Worm (Caenorhabditis elegans) whole organism, midembryonic: ENCODE data around the gene D2089.3.

ENCODE experiments used
- T22C8.4 ChIP-seq: fragments of 200-800 bp; sonication (Bioruptor generic); IDR thresholded peaks from 2 replicates; pipeline ENCODE4 v1.3.6; 2022; ENCODE audit warnings: missing genetic modification characterization, missing compliant biosample characterization
- cog-1 ChIP-seq: sonication (generic microtip); optimal IDR thresholded peaks from 2 replicates; lab custom pipeline; 2016; ENCODE audit warnings: missing genetic modification characterization, missing compliant biosample characterization
- flt-1 ChIP-seq: fragments of 200-800 bp; sonication (Bioruptor generic); IDR thresholded peaks from 2 replicates; pipeline ENCODE4 v1.3.6; 2022; ENCODE audit warnings: missing genetic modification characterization, missing compliant biosample characterization
- klf-2 ChIP-seq: fragments of 200-800 bp; sonication (Bioruptor generic); conservative IDR thresholded peaks from 2 replicates; pipeline ENCODE4 v1.3.6; 2022; ENCODE audit warnings: missing genetic modification reagents, missing genetic modification characterization, missing compliant biosample characterization
- med-1 ChIP-seq: sonication (generic microtip); optimal IDR thresholded peaks from 2 replicates; lab custom pipeline; 2017; ENCODE audit warnings: missing genetic modification characterization, mild to moderate bottlenecking, missing compliant biosample characterization, antibody characterized with exemption, missing genetic modification reagents; ENCODE audit not compliant: insufficient read depth
- ref-1 ChIP-seq: fragments of 200-800 bp; sonication (Bioruptor generic); conservative IDR thresholded peaks from 2 replicates; pipeline ENCODE4 v1.3.6; 2022; ENCODE audit warnings: missing genetic modification reagents, missing genetic modification characterization, missing compliant biosample characterization
- tab-1 ChIP-seq: fragments of 200-800 bp; sonication (Bioruptor generic); IDR thresholded peaks from 2 replicates; pipeline ENCODE4 v1.3.6; 2022; ENCODE audit warnings: missing genetic modification characterization, missing compliant biosample characterization
- ztf-23 ChIP-seq: fragments of 200-800 bp; sonication (Bioruptor generic); IDR thresholded peaks from 2 replicates; pipeline ENCODE4 v1.3.6; 2022; ENCODE audit warnings: missing genetic modification reagents, missing genetic modification characterization, missing compliant biosample characterization
- ztf-29 ChIP-seq: fragments of 200-800 bp; sonication (Bioruptor generic); IDR thresholded peaks from 2 replicates; pipeline ENCODE4 v1.3.6; 2022; ENCODE audit warnings: missing genetic modification reagents, missing genetic modification characterization, missing compliant biosample characterization

Gene D2089.3

ce11 chrII:10661448-10662064 is 3.4 kb downstream of the D2089.3 start:
- TF ChIP-seq ztf-29 (no peak), ref-1 (GFP tag; lab: Robert Waterston, UW) (no peak), ztf-23 (GFP tag; lab: Robert Waterston, UW) (no peak), flt-1 (GFP tag; lab: Robert Waterston, UW) (no peak), tab-1 (GFP tag; lab: Robert Waterston, UW) (no peak), med-1 (GFP tag; lab: Kevin White, UChicago) (no peak), cog-1 (tag; lab: Kevin White, UChicago) (no peak), klf-2 (GFP tag; lab: Robert Waterston, UW) (no peak), T22C8.4 (GFP tag; lab: Robert Waterston, UW) (no peak)

DNA sequence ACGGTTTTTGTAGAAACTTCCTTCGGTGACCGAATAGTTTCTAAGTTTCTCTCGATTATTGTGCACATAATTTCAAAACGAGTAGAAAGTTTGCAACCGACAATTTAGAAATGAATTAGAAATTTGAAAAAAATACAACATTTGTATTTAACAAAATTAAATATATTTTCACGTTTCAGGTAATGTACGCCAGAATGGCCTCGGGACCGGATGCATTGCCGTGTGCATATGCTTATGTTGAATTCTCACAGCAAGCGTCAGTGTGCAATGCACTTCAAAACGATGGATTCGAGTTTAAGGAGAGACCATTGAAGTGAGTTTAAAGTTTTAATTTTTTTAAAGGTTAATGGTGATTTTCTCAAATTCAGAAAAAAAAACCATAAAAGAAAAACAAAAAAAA is 4.0 kb downstream of the D2089.3 start, which contains the start of gene marc-2:
TSS of gene marc-2 (minus strand) at position 101 of the 400 bp plus-strand sequence.
- TF ChIP-seq flt-1 (GFP tag; lab: Robert Waterston, UW) (no peak), ref-1 (GFP tag; lab: Robert Waterston, UW) (no peak), tab-1 (GFP tag; lab: Robert Waterston, UW) (no peak), cog-1 (tag; lab: Kevin White, UChicago) (no peak)

DNA sequence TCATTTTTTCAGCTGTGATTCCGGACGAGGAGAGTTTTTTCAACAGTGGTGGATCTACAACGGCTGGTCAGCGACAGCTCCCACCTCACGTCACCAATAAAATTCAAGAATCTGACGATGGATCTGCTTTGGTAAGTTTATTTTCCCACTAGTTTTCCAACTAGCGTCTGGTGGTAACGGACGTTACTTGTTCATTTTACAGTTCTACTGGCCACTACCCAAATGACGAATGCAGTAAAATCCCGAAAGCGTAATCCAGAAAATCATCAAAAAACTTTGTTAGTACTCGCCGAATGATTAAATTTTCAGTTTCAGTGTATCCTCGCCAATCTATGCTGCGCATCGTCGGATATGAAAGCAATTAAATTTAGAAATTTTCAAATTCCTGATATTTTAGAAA is 5.3 kb downstream of the D2089.3 start:
- no peak for TF ChIP-seq med-1 (GFP tag; lab: Kevin White, UChicago)
- no peak for TF ChIP-seq flt-1 (GFP tag; lab: Robert Waterston, UW)
- TF ChIP-seq klf-2 (GFP tag; lab: Robert Waterston, UW) = no peak
- no peak for TF ChIP-seq T22C8.4 (GFP tag; lab: Robert Waterston, UW)
- no peak for TF ChIP-seq cog-1 (tag; lab: Kevin White, UChicago)
- TF ChIP-seq ref-1 (GFP tag; lab: Robert Waterston, UW) = no peak
- TF ChIP-seq ztf-23 (GFP tag; lab: Robert Waterston, UW) = no peak
- TF ChIP-seq ztf-29 = no peak
- TF ChIP-seq tab-1 (GFP tag; lab: Robert Waterston, UW) = no peak

DNA sequence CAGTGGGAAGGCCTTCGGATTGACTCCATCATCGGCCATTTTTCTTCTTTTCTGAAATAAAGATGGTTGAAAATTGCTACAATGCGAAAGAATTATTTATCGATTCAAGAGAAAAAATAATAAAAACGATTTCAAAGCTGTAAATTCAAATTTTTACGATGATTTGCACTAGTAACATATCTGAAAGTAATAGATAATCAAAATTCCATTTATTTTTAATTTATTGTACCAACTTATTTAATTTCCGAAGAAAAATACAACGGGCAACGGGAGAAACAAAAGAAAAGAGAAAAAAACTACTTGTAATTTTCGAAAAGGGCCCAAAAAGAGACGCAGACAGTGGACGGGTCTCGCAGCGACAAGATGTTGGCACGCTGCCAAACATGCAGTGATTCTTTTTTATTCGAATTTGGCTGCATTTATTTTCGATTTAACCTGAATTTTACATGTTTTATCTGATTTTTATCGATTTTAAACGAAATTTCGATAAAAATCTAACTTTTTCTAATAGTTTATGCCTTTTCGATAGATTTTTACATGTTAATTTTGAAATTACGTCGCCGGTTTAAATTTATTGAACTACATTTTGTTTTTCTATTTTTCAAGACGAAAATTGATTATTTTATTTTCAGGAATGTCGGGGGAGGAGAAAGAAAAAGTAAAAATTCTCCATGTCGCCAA is 6.2 kb downstream of the D2089.3 start, which contains the start of the genes snu-13 and rsp-7:
TSS of gene snu-13 (minus strand) at position 51 of the 681 bp plus-strand sequence.
TSS of gene rsp-7 (plus strand) at position 631 of the 681 bp plus-strand sequence.
- TF ChIP-seq cog-1 (tag; lab: Kevin White, UChicago) (peak; percentile 45), flt-1 (GFP tag; lab: Robert Waterston, UW) (no peak), med-1 (GFP tag; lab: Kevin White, UChicago) (no peak), T22C8.4 (GFP tag; lab: Robert Waterston, UW) (no peak), ztf-29 (no peak), ztf-23 (GFP tag; lab: Robert Waterston, UW) (no peak), tab-1 (GFP tag; lab: Robert Waterston, UW) (no peak)

DNA sequence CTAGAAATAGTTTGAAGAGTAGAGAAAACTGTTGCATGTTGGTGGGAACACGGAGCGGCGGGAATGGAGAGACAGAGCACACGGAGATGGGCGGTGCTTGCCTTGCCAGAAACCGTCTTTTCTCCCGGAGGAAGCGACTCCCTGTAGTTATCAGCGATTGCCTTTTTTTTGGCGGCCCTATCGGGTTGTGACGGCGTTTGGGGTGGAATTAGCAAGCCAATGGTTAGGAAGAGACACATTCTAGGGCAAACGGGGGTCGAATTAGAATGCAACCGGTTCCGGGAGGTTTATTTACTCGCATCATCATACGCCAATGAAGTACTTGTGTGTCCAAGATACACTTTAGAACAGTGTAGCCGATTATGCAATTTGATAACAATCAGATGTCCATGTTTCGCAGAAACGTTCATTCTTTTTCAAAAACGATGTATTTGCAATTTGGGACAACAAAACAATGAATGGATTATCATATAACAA is 7.3 kb downstream of the D2089.3 start, which contains the start of gene lact-3:
TSS of gene lact-3 (minus strand) at position 51 of the 477 bp plus-strand sequence.
- no peak for TF ChIP-seq ztf-29
- TF ChIP-seq T22C8.4 (GFP tag; lab: Robert Waterston, UW) = no peak
- no peak for TF ChIP-seq ref-1 (GFP tag; lab: Robert Waterston, UW)
- TF ChIP-seq flt-1 (GFP tag; lab: Robert Waterston, UW) = no peak
- TF ChIP-seq ztf-23 (GFP tag; lab: Robert Waterston, UW) = no peak
- no peak for TF ChIP-seq klf-2 (GFP tag; lab: Robert Waterston, UW)
- TF ChIP-seq tab-1 (GFP tag; lab: Robert Waterston, UW) = no peak
- TF ChIP-seq med-1 (GFP tag; lab: Kevin White, UChicago) = no peak
- TF ChIP-seq cog-1 (tag; lab: Kevin White, UChicago) = no peak

ce11 chrII:10656395-10656794 is 8.5 kb downstream of the D2089.3 start:
- no peak for TF ChIP-seq T22C8.4 (GFP tag; lab: Robert Waterston, UW)
- no peak for TF ChIP-seq flt-1 (GFP tag; lab: Robert Waterston, UW)
- TF ChIP-seq cog-1 (tag; lab: Kevin White, UChicago) = no peak
- TF ChIP-seq ref-1 (GFP tag; lab: Robert Waterston, UW) = no peak

ce11 chrII:10654435-10654834 is 10.5 kb downstream of the D2089.3 start:
- TF ChIP-seq ztf-29 (no peak), ztf-23 (GFP tag; lab: Robert Waterston, UW) (no peak), cog-1 (tag; lab: Kevin White, UChicago) (no peak), klf-2 (GFP tag; lab: Robert Waterston, UW) (no peak), tab-1 (GFP tag; lab: Robert Waterston, UW) (no peak), ref-1 (GFP tag; lab: Robert Waterston, UW) (no peak), flt-1 (GFP tag; lab: Robert Waterston, UW) (no peak), T22C8.4 (GFP tag; lab: Robert Waterston, UW) (no peak), med-1 (GFP tag; lab: Kevin White, UChicago) (no peak)

ce11 chrII:10653559-10653958 is 11.4 kb downstream of the D2089.3 start:
- no peak for TF ChIP-seq tab-1 (GFP tag; lab: Robert Waterston, UW)
- no peak for TF ChIP-seq T22C8.4 (GFP tag; lab: Robert Waterston, UW)
- TF ChIP-seq med-1 (GFP tag; lab: Kevin White, UChicago) = no peak
- no peak for TF ChIP-seq ref-1 (GFP tag; lab: Robert Waterston, UW)
- TF ChIP-seq cog-1 (tag; lab: Kevin White, UChicago) = no peak
- TF ChIP-seq klf-2 (GFP tag; lab: Robert Waterston, UW) = no peak
- TF ChIP-seq ztf-23 (GFP tag; lab: Robert Waterston, UW) = no peak
- no peak for TF ChIP-seq ztf-29
- no peak for TF ChIP-seq flt-1 (GFP tag; lab: Robert Waterston, UW)
